Worm (Caenorhabditis elegans): ENCODE data around the gene nhr-221.
A peak's percentile ranks its signal among the peaks of the same experiment; 100 is the strongest.
"Not testable (repeated sequence)": the region's sequence is repeated elsewhere in the genome, so short reads cannot be mapped to it uniquely, and the experiment has no call there.

nhr-221 gene

DNA sequence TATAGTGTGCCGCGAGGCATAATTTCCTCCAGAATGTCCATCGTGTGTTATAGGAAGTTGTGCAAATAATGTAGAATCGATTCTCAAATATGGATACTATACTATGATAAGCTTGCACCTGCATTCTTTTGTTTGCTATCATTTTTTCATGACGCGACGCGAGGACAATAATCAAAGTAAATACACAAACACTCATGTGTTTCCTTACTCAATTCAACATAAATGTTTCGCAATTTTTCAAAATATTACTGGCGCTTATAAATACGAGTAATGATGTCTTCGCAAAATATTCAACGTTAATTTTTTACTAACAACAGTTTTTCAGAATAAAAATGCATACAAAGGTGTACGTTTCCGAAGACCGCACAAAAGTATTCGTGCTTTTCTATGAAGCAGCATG lies 11.9 kb downstream of the nhr-221 start, which contains the start of gene irg-1:
Gene irg-1, plus strand, starts transcription at position 326 of the 400 bp plus-strand sequence.
- TF ChIP-seq nhr-237 (tag; optimal IDR thresholded peaks at IDR 0.05) (no peak), pqm-1 (tag; optimal IDR thresholded peaks at IDR 0.05) (peak; percentile 37), mml-1 (tag; optimal IDR thresholded peaks at IDR 0.05) (no peak)

DNA sequence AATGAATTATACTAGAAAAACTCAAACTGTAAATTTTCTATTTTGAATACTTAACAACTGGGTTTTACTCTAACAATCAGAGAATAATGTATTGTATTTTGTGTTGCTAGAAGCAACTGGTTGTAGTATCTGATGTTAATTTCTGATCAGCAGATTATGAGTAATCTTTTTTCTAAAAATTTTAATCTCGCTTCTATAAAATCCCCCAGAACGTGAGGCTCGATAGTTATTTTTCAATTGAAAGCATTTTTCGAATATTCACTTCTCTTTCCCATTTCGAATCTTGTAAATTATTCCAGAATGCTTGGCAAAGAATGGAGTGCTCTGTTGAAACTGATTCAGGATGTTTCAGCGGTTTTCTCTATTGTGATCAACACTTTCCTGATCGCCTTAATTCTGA lies 17.3 kb downstream of the nhr-221 start, which contains the start of gene str-227:
Gene str-227, plus strand, starts transcription at position 301 of the 400 bp plus-strand sequence.
- TF ChIP-seq pha-4 (tag; optimal IDR thresholded peaks at IDR 0.05): no peak
- TF ChIP-seq ceh-28 (tag; optimal IDR thresholded peaks at IDR 0.05): no peak
- TF ChIP-seq aly-2 (tag; optimal IDR thresholded peaks at IDR 0.05): no peak
- TF ChIP-seq elt-1 (tag; optimal IDR thresholded peaks at IDR 0.05): no peak
- TF ChIP-seq nhr-76 (tag; optimal IDR thresholded peaks at IDR 0.05): no peak
- TF ChIP-seq nhr-25 (tag; optimal IDR thresholded peaks at IDR 0.05): no peak
- no peak for TF ChIP-seq ceh-16 (tag; optimal IDR thresholded peaks at IDR 0.05)
- TF ChIP-seq eor-1 (tag; optimal IDR thresholded peaks at IDR 0.05): no peak
- TF ChIP-seq R02D3.7 (tag; optimal IDR thresholded peaks at IDR 0.05): no peak
- TF ChIP-seq hmg-11 (tag; optimal IDR thresholded peaks at IDR 0.05): no peak
- TF ChIP-seq nhr-43 (tag; optimal IDR thresholded peaks at IDR 0.05; ENCODE audit: poor library complexity, severe bottlenecking): no peak

DNA sequence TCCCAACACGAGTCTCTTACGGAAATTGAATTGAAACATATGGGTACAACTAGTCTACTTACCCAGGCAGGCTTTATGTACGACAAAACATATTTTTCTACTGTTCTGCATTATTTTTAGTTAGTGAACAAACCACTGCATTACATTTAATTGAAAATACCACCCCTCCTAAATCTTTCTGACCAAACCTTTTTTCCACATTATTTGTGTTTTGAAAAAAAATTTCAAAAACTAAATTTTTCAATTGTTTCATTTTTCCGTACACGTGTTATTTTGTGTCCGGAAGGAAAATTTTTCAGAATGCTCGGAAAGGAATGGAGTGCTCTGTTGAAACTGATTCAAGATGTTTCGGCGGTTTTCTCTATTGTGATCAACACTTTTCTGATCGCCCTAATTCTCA lies 22.8 kb downstream of the nhr-221 start, which contains the start of gene str-226:
Gene str-226, plus strand, starts transcription at position 301 of the 400 bp plus-strand sequence.
- TF ChIP-seq elt-3 (tag; optimal IDR thresholded peaks at IDR 0.05): no peak
- TF ChIP-seq skn-1 (tag; optimal IDR thresholded peaks at IDR 0.05): no peak

DNA sequence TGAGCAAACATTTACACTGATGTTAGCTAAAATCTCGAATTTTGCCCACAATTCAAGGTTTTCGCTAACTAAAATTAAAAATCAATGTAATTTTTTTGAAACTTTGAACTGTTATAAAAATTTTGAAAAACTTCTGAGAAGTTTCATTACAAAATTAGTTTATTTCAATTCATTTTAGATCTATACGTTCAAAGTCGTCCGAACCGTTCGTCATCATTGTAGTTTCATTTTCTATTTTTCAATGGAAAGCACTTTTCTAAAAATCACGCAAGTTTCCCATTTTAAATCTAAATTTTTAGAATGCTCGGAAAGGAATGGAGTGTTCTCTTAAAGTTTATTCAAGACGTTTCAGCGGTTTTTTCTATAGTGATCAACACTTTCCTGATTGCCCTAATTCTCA lies 25.3 kb downstream of the nhr-221 start, which contains the start of gene str-228:
Gene str-228, plus strand, starts transcription at position 301 of the 400 bp plus-strand sequence.
- TF ChIP-seq nhr-12 (tag; optimal IDR thresholded peaks at IDR 0.05) (no peak), zag-1 (tag; optimal IDR thresholded peaks at IDR 0.05) (no peak), jun-1 (tag; optimal IDR thresholded peaks at IDR 0.05) (no peak), aly-2 (tag; optimal IDR thresholded peaks at IDR 0.05) (no peak), tbx-2 (tag; optimal IDR thresholded peaks at IDR 0.05) (no peak), elt-3 (tag; optimal IDR thresholded peaks at IDR 0.05) (no peak), nhr-43 (tag; optimal IDR thresholded peaks at IDR 0.05; ENCODE audit: poor library complexity, severe bottlenecking) (no peak), eor-1 (tag; optimal IDR thresholded peaks at IDR 0.05) (no peak)

DNA sequence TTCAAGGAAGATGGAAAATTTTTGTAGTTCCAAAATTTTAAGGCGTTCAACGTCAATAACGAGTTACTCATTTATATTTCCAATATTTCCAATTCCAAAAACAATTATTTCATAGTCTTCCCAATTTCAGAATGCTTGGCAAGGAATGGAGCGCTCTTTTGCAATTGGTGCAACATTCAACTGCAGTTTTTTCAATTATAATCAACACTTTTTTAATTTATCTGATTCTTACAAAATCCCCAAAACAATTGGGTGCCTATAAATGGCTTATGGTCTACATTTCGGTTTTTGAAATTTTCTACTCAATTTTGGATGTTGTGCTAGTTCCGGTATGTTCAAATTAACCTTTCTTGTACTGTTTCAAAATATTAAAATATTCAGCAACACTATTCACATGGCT lies 27.5 kb downstream of the nhr-221 start, which contains the start of gene str-225:
Gene str-225, plus strand, starts transcription at position 132 of the 400 bp plus-strand sequence.
- TF ChIP-seq egl-27 (tag; optimal IDR thresholded peaks at IDR 0.05) (no peak), nhr-12 (tag; optimal IDR thresholded peaks at IDR 0.05) (no peak), lin-39 (tag; optimal IDR thresholded peaks at IDR 0.05) (no peak), nhr-43 (tag; optimal IDR thresholded peaks at IDR 0.05; ENCODE audit: poor library complexity, severe bottlenecking) (no peak)

DNA sequence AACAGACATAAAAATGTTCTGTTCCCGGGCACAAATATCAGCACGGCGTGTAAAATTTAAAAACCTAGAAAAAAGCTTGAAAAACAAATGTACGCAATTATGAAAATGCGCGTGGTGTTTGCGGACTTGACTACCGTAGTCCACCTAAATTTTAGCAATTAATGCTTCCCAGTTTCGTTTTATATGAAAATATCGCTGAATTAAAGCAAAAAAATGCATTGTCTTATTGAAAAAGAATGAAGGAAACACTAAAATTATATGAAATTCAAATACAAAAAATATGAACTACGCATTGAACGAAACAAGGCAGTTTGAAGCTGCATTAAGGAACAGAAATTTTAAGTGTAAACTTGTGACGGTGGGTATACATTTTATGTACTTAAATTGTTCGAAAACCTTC lies 28.9 kb downstream of the nhr-221 start, which contains the start of gene ugt-64:
Gene ugt-64, minus strand, starts transcription at position 101 of the 400 bp plus-strand sequence.
- not testable (repeated sequence) for TF ChIP-seq jun-1, lin-15B, nhr-11 (tag; optimal IDR thresholded peaks at IDR 0.05)

DNA sequence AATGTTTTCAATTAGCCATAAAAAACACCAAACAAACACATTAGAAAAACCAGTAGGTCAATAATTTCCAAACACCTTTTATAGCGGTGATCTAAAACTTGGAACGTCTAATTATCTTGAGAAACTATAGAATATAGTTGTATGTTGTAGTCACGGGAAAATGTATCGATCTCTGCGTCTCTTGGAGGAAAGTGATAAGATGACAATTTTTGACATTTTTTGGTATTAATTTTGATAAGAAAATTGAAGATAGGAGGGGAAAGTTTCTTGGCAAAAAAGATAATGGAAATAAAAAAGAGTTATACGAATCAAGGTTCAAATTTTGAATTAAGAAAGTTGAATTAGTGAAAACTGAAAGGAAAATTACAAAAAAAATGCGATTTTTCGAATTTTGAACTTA lies 29.4 kb downstream of the nhr-221 start:
- TF ChIP-seq egl-5 (tag; optimal IDR thresholded peaks at IDR 0.05) (no peak), nhr-23 (tag; optimal IDR thresholded peaks at IDR 0.05) (peak; percentile 23), ceh-16 (tag; optimal IDR thresholded peaks at IDR 0.05) (no peak), jun-1 (tag; optimal IDR thresholded peaks at IDR 0.05) (peak; percentile 55), pqm-1 (tag; optimal IDR thresholded peaks at IDR 0.05) (peak; percentile 97), mdl-1 (tag; optimal IDR thresholded peaks at IDR 0.05) (no peak), ama-1 (optimal IDR thresholded peaks at IDR 0.05) (no peak), elt-3 (tag; optimal IDR thresholded peaks at IDR 0.05) (peak in 1 of 3 experiments; percentile 47), elt-2 (tag; optimal IDR thresholded peaks at IDR 0.05) (peak; percentile 98)

Measured in whole organism, L3 larva.